Fruit fly (Drosophila melanogaster): Measurements from ENCODE around the gene RecQ5.

The RecQ5 gene

DNA sequence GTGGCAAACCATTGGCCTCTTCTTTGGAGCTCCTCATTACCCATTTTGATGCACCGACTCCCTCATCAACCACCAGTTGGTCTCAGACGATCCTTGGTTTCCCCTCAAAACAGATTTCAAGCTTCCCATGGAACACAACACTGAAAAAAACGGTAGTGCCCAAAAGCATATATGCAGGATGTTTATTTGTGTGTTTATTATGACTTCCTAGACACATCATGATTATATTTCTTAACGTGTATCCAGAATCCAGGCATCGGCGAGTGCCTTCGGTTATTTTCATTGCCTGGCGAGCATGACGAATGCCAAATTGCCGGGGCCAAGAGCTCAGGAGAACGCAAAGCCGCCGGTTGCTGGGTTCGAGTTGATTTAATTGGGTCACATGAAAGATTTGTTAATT, 7.9 kb upstream of the RecQ5 start:
- TF ChIP-seq ey (GFP tag; optimal IDR thresholded peaks at IDR 0.05) (peak; percentile 0), Mio (GFP tag; optimal IDR thresholded peaks at IDR 0.05) (no peak), CG32264 (GFP tag; optimal IDR thresholded peaks at IDR 0.05) (no peak), Rel (GFP tag; optimal IDR thresholded peaks at IDR 0.05) (no peak), Rel (tag; optimal IDR thresholded peaks at IDR 0.05) (no peak), foxo (GFP tag; optimal IDR thresholded peaks at IDR 0.05) (peak in 1 of 2 experiments; percentile 25)

dm6 chr3L:14637705-14638529, 6.0 kb upstream of the RecQ5 start:
- TF ChIP-seq rgr (GFP tag; optimal IDR thresholded peaks at IDR 0.05) (no peak), Jra (GFP tag; optimal IDR thresholded peaks at IDR 0.05) (no peak), dmrt93B (GFP tag; optimal IDR thresholded peaks at IDR 0.05) (no peak), psq (GFP tag; optimal IDR thresholded peaks at IDR 0.05) (peak; percentile 42), GATAd (GFP tag; optimal IDR thresholded peaks at IDR 0.05) (no peak), Dfd (GFP tag; optimal IDR thresholded peaks at IDR 0.05) (no peak), dsf (GFP tag; optimal IDR thresholded peaks at IDR 0.05; ENCODE audit: borderline replicate concordance) (no peak), Hr83 (GFP tag; optimal IDR thresholded peaks at IDR 0.05; ENCODE audit: poor library complexity, severe bottlenecking) (no peak), h (GFP tag; optimal IDR thresholded peaks at IDR 0.05) (no peak), CrebA (GFP tag; optimal IDR thresholded peaks at IDR 0.05; ENCODE audit: borderline replicate concordance) (no peak), dl (GFP tag; optimal IDR thresholded peaks at IDR 0.05; ENCODE audit: insufficient read depth in 1 of 2, partially characterized antibody in 2 of 2) (peak in 1 of 2 experiments; percentile 26), Vsx2 (GFP tag; optimal IDR thresholded peaks at IDR 0.05; ENCODE audit: partially characterized antibody) (peak; percentile 50), sage (GFP tag; optimal IDR thresholded peaks at IDR 0.05) (no peak), foxo (GFP tag; optimal IDR thresholded peaks at IDR 0.05) (no peak), fru (GFP tag; optimal IDR thresholded peaks at IDR 0.05) (no peak), Abd-B (GFP tag; optimal IDR thresholded peaks at IDR 0.05) (no peak), Hnf4 (GFP tag; optimal IDR thresholded peaks at IDR 0.05) (no peak), CG32264 (GFP tag; optimal IDR thresholded peaks at IDR 0.05) (no peak), Rel (GFP tag; optimal IDR thresholded peaks at IDR 0.05) (no peak), Rel (tag; optimal IDR thresholded peaks at IDR 0.05) (no peak), tai (GFP tag; optimal IDR thresholded peaks at IDR 0.05) (no peak), woc (GFP tag; optimal IDR thresholded peaks at IDR 0.05) (no peak), CG9705 (GFP tag; optimal IDR thresholded peaks at IDR 0.05) (no peak)

DNA sequence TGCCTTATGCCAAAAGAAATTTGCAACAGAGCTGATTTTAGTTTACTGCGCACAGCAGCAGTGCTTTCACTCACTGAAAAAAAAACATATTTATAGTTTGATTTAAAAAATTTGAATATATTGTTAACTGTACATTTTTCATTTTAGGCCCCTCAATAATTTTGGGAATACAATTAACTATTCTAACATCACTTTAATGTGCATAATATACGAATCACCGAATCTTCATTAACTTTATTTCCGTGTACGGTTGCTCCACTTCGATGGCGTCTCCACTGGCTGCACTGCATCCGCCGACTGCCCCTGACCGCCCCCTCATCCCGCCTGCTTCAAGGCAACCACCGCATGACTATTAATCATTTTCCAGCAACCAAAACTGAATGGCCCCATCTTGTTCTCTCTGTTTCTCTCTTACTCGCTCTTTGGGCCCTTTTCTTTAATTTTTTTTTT, 4.9 kb upstream of the RecQ5 start:
- peak; percentile 82 for TF ChIP-seq HLH106 (tag; optimal IDR thresholded peaks at IDR 0.05)
- TF ChIP-seq dsf (GFP tag; optimal IDR thresholded peaks at IDR 0.05; ENCODE audit: borderline replicate concordance), result peak; percentile 42
- peak; percentile 93 for TF ChIP-seq br (GFP tag; optimal IDR thresholded peaks at IDR 0.05)
- TF ChIP-seq CG9705 (GFP tag; optimal IDR thresholded peaks at IDR 0.05), result peak; percentile 71
- TF ChIP-seq usp (GFP tag; optimal IDR thresholded peaks at IDR 0.05), result no peak
- TF ChIP-seq Dif (GFP tag; optimal IDR thresholded peaks at IDR 0.05; ENCODE audit: partially characterized antibody), result no peak
- TF ChIP-seq Rel (GFP tag; optimal IDR thresholded peaks at IDR 0.05), result peak; percentile 49
- TF ChIP-seq Rel (tag; optimal IDR thresholded peaks at IDR 0.05), result peak; percentile 8
- peak; percentile 31 for TF ChIP-seq CrebA (GFP tag; optimal IDR thresholded peaks at IDR 0.05; ENCODE audit: borderline replicate concordance)
- peak; percentile 78 for TF ChIP-seq tai (GFP tag; optimal IDR thresholded peaks at IDR 0.05)
- TF ChIP-seq OdsH (GFP tag; optimal IDR thresholded peaks at IDR 0.05), result peak; percentile 87
- peak; percentile 87 for TF ChIP-seq ey (GFP tag; optimal IDR thresholded peaks at IDR 0.05)
- TF ChIP-seq Hnf4 (GFP tag; optimal IDR thresholded peaks at IDR 0.05), result peak; percentile 88
- peak; percentile 94 for TF ChIP-seq psq (GFP tag; optimal IDR thresholded peaks at IDR 0.05)
- TF ChIP-seq sage (GFP tag; optimal IDR thresholded peaks at IDR 0.05), result peak; percentile 83
- TF ChIP-seq rgr (GFP tag; optimal IDR thresholded peaks at IDR 0.05), result peak; percentile 88
- peak; percentile 82 for TF ChIP-seq woc (GFP tag; optimal IDR thresholded peaks at IDR 0.05)
- TF ChIP-seq CG32264 (GFP tag; optimal IDR thresholded peaks at IDR 0.05), result peak; percentile 62
- peak; percentile 93 for TF ChIP-seq fru (GFP tag; optimal IDR thresholded peaks at IDR 0.05)
- TF ChIP-seq Vsx2 (GFP tag; optimal IDR thresholded peaks at IDR 0.05; ENCODE audit: partially characterized antibody), result no peak
- peak; percentile 90 for TF ChIP-seq Sp1 (GFP tag; optimal IDR thresholded peaks at IDR 0.05)
- TF ChIP-seq foxo (GFP tag; optimal IDR thresholded peaks at IDR 0.05), result peak in 1 of 2 experiments; percentile 92
- TF ChIP-seq brk (GFP tag; optimal IDR thresholded peaks at IDR 0.05), result peak; percentile 79
- TF ChIP-seq Dfd (GFP tag; optimal IDR thresholded peaks at IDR 0.05), result no peak
- no peak for TF ChIP-seq N (GFP tag; optimal IDR thresholded peaks at IDR 0.05)
- TF ChIP-seq Jra (GFP tag; optimal IDR thresholded peaks at IDR 0.05), result peak; percentile 83
- peak; percentile 79 for TF ChIP-seq dmrt93B (GFP tag; optimal IDR thresholded peaks at IDR 0.05)
- no peak for TF ChIP-seq Mio (GFP tag; optimal IDR thresholded peaks at IDR 0.05)
- TF ChIP-seq Hr83 (GFP tag; optimal IDR thresholded peaks at IDR 0.05; ENCODE audit: poor library complexity, severe bottlenecking), result peak; percentile 2
- TF ChIP-seq dl (GFP tag; optimal IDR thresholded peaks at IDR 0.05; ENCODE audit: insufficient read depth in 1 of 2, partially characterized antibody in 2 of 2), result no peak
- peak; percentile 93 for TF ChIP-seq h (GFP tag; optimal IDR thresholded peaks at IDR 0.05)

All from whole organism, wandering third instar larva.